Fruit fly (Drosophila melanogaster) whole organism, embryonic: ENCODE results near the gene Gorab.

Experiments used
- Atf3 ChIP-seq: fragments of 200-800 bp; sonication (Bioruptor generic); optimal IDR thresholded peaks from 3 replicates; lab custom pipeline; 2016; ENCODE audit warnings: missing biosample characterization, missing genetic modification characterization
- CG10543 ChIP-seq: fragments of 200-800 bp; sonication (Bioruptor generic); optimal IDR thresholded peaks from 3 replicates; lab custom pipeline; 2017; ENCODE audit warnings: missing biosample characterization, mild to moderate bottlenecking, missing genetic modification characterization, moderate library complexity
- CG11696 ChIP-seq: fragments of 200-800 bp; sonication (Bioruptor generic); IDR thresholded peaks from 2 replicates; pipeline ENCODE4 v1.3.6; 2022; ENCODE audit warnings: missing biosample characterization, missing genetic modification characterization
- CG13624 ChIP-seq: fragments of 200-800 bp; sonication (Bioruptor generic); optimal IDR thresholded peaks from 2 replicates; lab custom pipeline; 2016; ENCODE audit warnings: missing biosample characterization, missing genetic modification characterization
- CG1832 ChIP-seq: fragments of 200-800 bp; sonication (Bioruptor generic); optimal IDR thresholded peaks from 2 replicates; lab custom pipeline; 2017; ENCODE audit warnings: missing biosample characterization, mild to moderate bottlenecking, missing genetic modification characterization, inconsistent platforms
- CG18599 ChIP-seq: fragments of 200-800 bp; sonication (Bioruptor generic); optimal IDR thresholded peaks from 3 replicates; lab custom pipeline; 2017; ENCODE audit warnings: missing biosample characterization, missing genetic modification characterization, mild to moderate bottlenecking, moderate library complexity, missing genetic modification reagents
- CG2202 ChIP-seq: fragments of 200-800 bp; sonication (Bioruptor generic); optimal IDR thresholded peaks from 2 replicates; lab custom pipeline; 2018; ENCODE audit warnings: missing biosample characterization, mild to moderate bottlenecking, missing genetic modification characterization
- CG3065 ChIP-seq: fragments of 200-800 bp; sonication (Bioruptor generic); optimal IDR thresholded peaks from 2 replicates; lab custom pipeline; 2016; ENCODE audit warnings: missing biosample characterization, missing genetic modification characterization
- CG31388 ChIP-seq: fragments of 200-800 bp; sonication (Bioruptor generic); optimal IDR thresholded peaks from 2 replicates; lab custom pipeline; 2016; ENCODE audit warnings: missing biosample characterization, missing genetic modification characterization
- CG32532 ChIP-seq: fragments of 200-800 bp; sonication (Bioruptor generic); IDR thresholded peaks from 2 replicates; pipeline ENCODE4 v1.3.6; 2022; ENCODE audit warnings: missing biosample characterization, missing genetic modification characterization
- CG33213 ChIP-seq: fragments of 200-800 bp; sonication (Bioruptor generic); optimal IDR thresholded peaks from 3 replicates; lab custom pipeline; 2016; ENCODE audit warnings: missing biosample characterization, missing genetic modification characterization
- CG42726 ChIP-seq: fragments of 200-800 bp; sonication (Bioruptor generic); IDR thresholded peaks from 2 replicates; pipeline ENCODE4 v1.3.6; 2022; ENCODE audit warnings: missing biosample characterization, missing genetic modification characterization; ENCODE audit not compliant: partially characterized antibody
- CG4854 ChIP-seq: fragments of 200-800 bp; sonication (Bioruptor generic); optimal IDR thresholded peaks from 2 replicates; lab custom pipeline; 2016; ENCODE audit warnings: missing biosample characterization, missing genetic modification characterization, inconsistent platforms
- CG5180 ChIP-seq: fragments of 200-800 bp; sonication (Bioruptor generic); optimal IDR thresholded peaks from 3 replicates; lab custom pipeline; 2017; ENCODE audit warnings: missing biosample characterization, missing genetic modification characterization, mild to moderate bottlenecking, moderate library complexity, missing genetic modification reagents
- CG7271 ChIP-seq: fragments of 200-800 bp; sonication (Bioruptor generic); optimal IDR thresholded peaks from 2 replicates; lab custom pipeline; 2018; ENCODE audit warnings: missing biosample characterization, mild to moderate bottlenecking, missing genetic modification characterization, moderate library complexity
- CG8290 ChIP-seq, 3 experiments: fragments of 200-800 bp; sonication (Bioruptor generic); optimal IDR thresholded peaks; 2 replicates each; lab custom pipeline; 2016 to 2019; ENCODE audit warnings: missing biosample characterization in 3 of 3, missing genetic modification characterization in 3 of 3, mild to moderate bottlenecking in 2 of 3, moderate library complexity in 1 of 3
- CG8478 ChIP-seq: fragments of >200 bp; optimal IDR thresholded peaks from 2 replicates; lab custom pipeline; 2018
- CG9609 ChIP-seq: fragments of 200-800 bp; sonication (Bioruptor generic); optimal IDR thresholded peaks from 3 replicates; lab custom pipeline; 2016; ENCODE audit warnings: missing biosample characterization, missing genetic modification characterization
- Doc2 ChIP-seq: fragments of 200-800 bp; sonication (Bioruptor generic); IDR thresholded peaks from 2 replicates; pipeline ENCODE4 v1.3.6; 2022; ENCODE audit warnings: missing biosample characterization, missing genetic modification characterization
- GATAe ChIP-seq: fragments of 200-800 bp; sonication (Bioruptor generic); conservative IDR thresholded peaks from 2 replicates; pipeline ENCODE4 v1.3.6; 2022; ENCODE audit warnings: missing biosample characterization, missing genetic modification characterization
- Hand ChIP-seq: fragments of 200-800 bp; sonication (Bioruptor generic); optimal IDR thresholded peaks from 2 replicates; lab custom pipeline; 2017; ENCODE audit warnings: mild to moderate bottlenecking, missing biosample characterization, missing genetic modification reagents, missing genetic modification characterization
- Hr3 ChIP-seq: fragments of 200-800 bp; sonication (Bioruptor generic); optimal IDR thresholded peaks from 3 replicates; lab custom pipeline; 2016; ENCODE audit warnings: missing biosample characterization, missing genetic modification characterization
- Jarid2 ChIP-seq: fragments of 200-800 bp; sonication (Bioruptor generic); optimal IDR thresholded peaks from 3 replicates; lab custom pipeline; 2017; ENCODE audit warnings: mild to moderate bottlenecking, missing biosample characterization, missing genetic modification reagents, missing genetic modification characterization
- Lhr ChIP-seq: fragments of 200-800 bp; sonication (Bioruptor generic); optimal IDR thresholded peaks from 3 replicates; lab custom pipeline; 2017; ENCODE audit warnings: mild to moderate bottlenecking, missing biosample characterization, missing genetic modification reagents, missing genetic modification characterization
- Mes4 ChIP-seq: fragments of 200-800 bp; sonication (Bioruptor generic); optimal IDR thresholded peaks from 2 replicates; lab custom pipeline; 2016; ENCODE audit warnings: missing biosample characterization, missing genetic modification characterization
- NC2β ChIP-seq: fragments of 200-800 bp; sonication (Bioruptor generic); optimal IDR thresholded peaks from 2 replicates; lab custom pipeline; 2016; ENCODE audit warnings: missing biosample characterization, missing genetic modification characterization
- Ravus ChIP-seq: fragments of 200-800 bp; sonication (Bioruptor generic); IDR thresholded peaks from 2 replicates; pipeline ENCODE4 v1.3.6; 2022; ENCODE audit warnings: missing biosample characterization, missing genetic modification characterization
- Trl ChIP-seq, 3 experiments: fragments of >200 bp in 2 of 3; fragments of 200-800 bp in 1 of 3; sonication (Bioruptor generic) in 1 of 3; optimal IDR thresholded peaks; 2 replicates in 1 of 3; 3 replicates in 2 of 3; lab custom pipeline; 2016 to 2017; ENCODE audit warnings: missing biosample characterization in 1 of 3, missing genetic modification characterization in 1 of 3
- YL-1 ChIP-seq: fragments of 200-800 bp; sonication (Bioruptor generic); optimal IDR thresholded peaks from 3 replicates; lab custom pipeline; 2017; ENCODE audit warnings: missing biosample characterization, mild to moderate bottlenecking, missing genetic modification characterization
- cato ChIP-seq: fragments of 200-800 bp; sonication (Bioruptor generic); optimal IDR thresholded peaks from 2 replicates; lab custom pipeline; 2016; ENCODE audit warnings: missing biosample characterization, missing genetic modification characterization, borderline replicate concordance
- cg ChIP-seq: fragments of 200-800 bp; sonication (Bioruptor generic); optimal IDR thresholded peaks from 3 replicates; lab custom pipeline; 2019; ENCODE audit warnings: missing biosample characterization, mild to moderate bottlenecking, missing genetic modification characterization, moderate library complexity
- chn ChIP-seq: fragments of 200-800 bp; sonication (Bioruptor generic); optimal IDR thresholded peaks from 2 replicates; lab custom pipeline; 2016; ENCODE audit warnings: missing biosample characterization, missing genetic modification characterization
- crol ChIP-seq: fragments of 200-800 bp; sonication (Bioruptor generic); IDR thresholded peaks from 2 replicates; pipeline ENCODE4 v1.3.6; 2022; ENCODE audit warnings: missing biosample characterization, missing genetic modification characterization
- dmrt99B ChIP-seq: fragments of 200-800 bp; sonication (Bioruptor generic); optimal IDR thresholded peaks from 2 replicates; lab custom pipeline; 2018; ENCODE audit warnings: missing biosample characterization, mild to moderate bottlenecking, missing genetic modification characterization, moderate library complexity
- exex ChIP-seq: fragments of 200-800 bp; sonication (Bioruptor generic); optimal IDR thresholded peaks from 4 replicates; lab custom pipeline; 2018; ENCODE audit warnings: missing biosample characterization, mild to moderate bottlenecking, missing genetic modification characterization, moderate library complexity
- fd102C ChIP-seq: fragments of 200-800 bp; sonication (Bioruptor generic); optimal IDR thresholded peaks from 2 replicates; lab custom pipeline; 2018; ENCODE audit warnings: missing biosample characterization, mild to moderate bottlenecking, missing genetic modification characterization, moderate library complexity
- fd3F ChIP-seq: fragments of 200-800 bp; sonication (Bioruptor generic); optimal IDR thresholded peaks from 2 replicates; lab custom pipeline; 2018; ENCODE audit warnings: missing biosample characterization, mild to moderate bottlenecking, missing genetic modification characterization, moderate library complexity
- hbn ChIP-seq: fragments of 200-800 bp; sonication (Bioruptor generic); IDR thresholded peaks from 2 replicates; pipeline ENCODE4 v1.3.6; 2022; ENCODE audit warnings: missing biosample characterization, missing genetic modification characterization; ENCODE audit not compliant: partially characterized antibody
- jing ChIP-seq: fragments of 200-800 bp; sonication (Bioruptor generic); optimal IDR thresholded peaks from 2 replicates; lab custom pipeline; 2018; ENCODE audit warnings: missing biosample characterization, mild to moderate bottlenecking, missing genetic modification characterization
- lmd ChIP-seq: fragments of 200-800 bp; sonication (Bioruptor generic); IDR thresholded peaks from 2 replicates; pipeline ENCODE4 v1.3.6; 2022; ENCODE audit warnings: missing biosample characterization, missing genetic modification characterization
- lola ChIP-seq, 3 experiments: fragments of >200 bp in 2 of 3; fragments of 200-800 bp in 1 of 3; sonication (Bioruptor generic) in 1 of 3; optimal IDR thresholded peaks; 2 replicates each; lab custom pipeline; 2017 to 2019; ENCODE audit warnings: missing biosample characterization in 3 of 3, missing genetic modification characterization in 3 of 3, mild to moderate bottlenecking in 1 of 3, moderate library complexity in 1 of 3
- nerfin-1 ChIP-seq: fragments of 200-800 bp; sonication (Bioruptor generic); optimal IDR thresholded peaks from 3 replicates; lab custom pipeline; 2019; ENCODE audit warnings: missing biosample characterization, mild to moderate bottlenecking, missing genetic modification characterization, moderate library complexity
- nom ChIP-seq: fragments of 200-800 bp; sonication (Bioruptor generic); optimal IDR thresholded peaks from 2 replicates; lab custom pipeline; 2017; ENCODE audit warnings: missing biosample characterization, missing genetic modification characterization, mild to moderate bottlenecking, moderate library complexity, missing genetic modification reagents
- odd ChIP-seq: fragments of 200-800 bp; sonication (Bioruptor generic); optimal IDR thresholded peaks from 2 replicates; lab custom pipeline; 2017; ENCODE audit warnings: missing biosample characterization, mild to moderate bottlenecking, missing genetic modification characterization
- onecut ChIP-seq: fragments of 200-800 bp; sonication (Bioruptor generic); IDR thresholded peaks from 2 replicates; pipeline ENCODE4 v1.3.6; 2022; ENCODE audit warnings: missing biosample characterization, missing genetic modification characterization
- stwl ChIP-seq: fragments of 200-800 bp; sonication (Bioruptor generic); optimal IDR thresholded peaks from 3 replicates; lab custom pipeline; 2018; ENCODE audit warnings: missing biosample characterization, mild to moderate bottlenecking, missing genetic modification characterization, moderate library complexity
- zen2 ChIP-seq: fragments of 200-800 bp; sonication (Bioruptor generic); IDR thresholded peaks from 3 replicates; pipeline ENCODE4 v1.3.6; 2022; ENCODE audit warnings: missing biosample characterization, missing genetic modification characterization; ENCODE audit not compliant: partially characterized antibody

Gene Gorab

DNA sequence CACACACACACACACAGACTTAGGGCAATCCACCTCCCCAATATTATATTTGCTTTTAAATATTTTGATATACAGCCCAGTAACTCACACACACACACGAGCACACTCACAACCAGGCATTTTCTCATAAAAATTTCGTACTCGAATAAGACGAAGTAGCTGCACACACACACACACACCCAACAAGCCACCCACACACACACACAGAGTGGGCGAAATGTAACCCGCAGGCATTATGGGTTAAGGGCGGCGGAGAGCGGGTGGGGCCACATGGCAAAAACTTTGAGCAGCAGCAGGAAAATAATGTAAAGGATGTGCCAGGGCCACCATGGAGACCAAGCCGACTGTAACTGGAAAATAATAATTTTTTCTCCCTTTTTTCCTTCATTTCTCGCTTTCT, 13.0 kb upstream of the Gorab start (continued):
- TF ChIP-seq CG10543 (GFP tag; lab: Kevin White, UChicago) (peak; percentile 9), CG7271 (tag; lab: Kevin White, UChicago) (no peak), cg (peak; percentile 37), CG1832 (GFP tag; lab: Kevin White, UChicago) (no peak), Hr3 (no peak), GATAe (no peak), Doc2 (GFP tag; lab: Robert Waterston, UW) (no peak), odd (no peak), CG31388 (GFP tag; lab: Kevin White, UChicago) (no peak), lola (GFP tag; optimal IDR thresholded peaks at IDR 0.05; lab: Kevin White, UChicago) (no peak), YL-1 (GFP tag; lab: Kevin White, UChicago) (no peak), exex (tag; lab: Kevin White, UChicago) (no peak), Atf3 (GFP tag; lab: Kevin White, UChicago) (no peak), Hand (GFP tag; lab: Kevin White, UChicago) (no peak), CG33213 (GFP tag; lab: Kevin White, UChicago) (no peak), CG8478 (lab: Kevin White, UChicago) (no peak), fd3F (GFP tag; lab: Kevin White, UChicago) (no peak)

DNA sequence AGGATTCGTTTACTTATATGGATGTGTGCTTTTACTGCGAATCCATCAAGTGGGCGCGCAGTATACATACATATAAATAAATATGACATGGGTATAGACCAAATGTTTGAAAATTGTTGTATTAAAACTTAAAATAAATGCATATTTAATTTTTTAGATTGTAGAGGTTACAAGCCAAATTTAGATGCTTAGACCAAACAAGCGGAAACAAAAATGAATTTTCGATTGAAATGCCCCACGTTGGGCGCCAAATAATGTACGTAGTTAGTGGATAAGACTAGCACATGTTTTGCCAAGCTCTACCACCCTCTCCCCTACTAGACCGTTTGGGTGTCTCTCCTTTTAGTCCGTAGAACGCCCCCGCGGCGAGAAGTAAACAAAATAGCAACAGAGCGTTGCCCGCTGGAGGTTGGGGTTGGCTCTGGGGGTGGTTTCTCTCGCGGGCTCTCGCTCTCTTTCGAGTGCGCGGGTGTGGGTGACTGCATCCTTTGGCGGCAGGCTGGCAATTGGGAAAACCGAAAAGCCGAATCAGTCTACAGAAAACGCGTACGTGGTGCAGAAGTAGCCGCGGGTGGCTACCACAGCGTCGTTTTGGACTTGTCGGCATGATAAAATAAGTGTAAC, 10.3 kb upstream of the Gorab start, which contains the start of gene CG18265:
CG18265 (plus strand) TSS at position 530 of the 624 bp plus-strand sequence.
- no peak for TF ChIP-seq CG2202 (tag; lab: Kevin White, UChicago)
- 0 out of 2 replicates have a peak, but pooled peaks have one; percentile 30 for TF ChIP-seq CG42726
- 0 out of 2 replicates have a peak, but pooled peaks have one; percentile 30 for TF ChIP-seq crol (GFP tag; lab: Robert Waterston, UW)
- no peak for TF ChIP-seq CG3065
- peak; percentile 49 for TF ChIP-seq nerfin-1 (tag; lab: Kevin White, UChicago)
- TF ChIP-seq stwl (tag; lab: Kevin White, UChicago) = no peak
- no peak for TF ChIP-seq CG11696
- no peak for TF ChIP-seq Mes4 (GFP tag; lab: Kevin White, UChicago)
- TF ChIP-seq CG5180 (GFP tag; lab: Kevin White, UChicago) = peak; percentile 11
- TF ChIP-seq CG31388 (GFP tag; lab: Kevin White, UChicago) = no peak
- TF ChIP-seq chn (GFP tag; lab: Kevin White, UChicago) = no peak
- no peak for TF ChIP-seq Lhr (GFP tag; lab: Kevin White, UChicago)
- 0 out of 3 replicates have a peak, but pooled peaks have one; percentile 22 for TF ChIP-seq zen2 (GFP tag; lab: Robert Waterston, UW)
- no peak for TF ChIP-seq NC2β (GFP tag; lab: Kevin White, UChicago)
- no peak for TF ChIP-seq CG9609 (GFP tag; lab: Kevin White, UChicago)
- no peak for TF ChIP-seq fd102C (GFP tag; lab: Kevin White, UChicago)
- no peak for TF ChIP-seq lmd (GFP tag; lab: Robert Waterston, UW)
- TF ChIP-seq CG8478 (lab: Kevin White, UChicago) = no peak
- TF ChIP-seq CG32532 (GFP tag; lab: Robert Waterston, UW) = 0 out of 2 replicates have a peak, but pooled peaks have one; percentile 25
- no peak for TF ChIP-seq CG8290 (GFP tag; optimal IDR thresholded peaks at IDR 0.05; lab: Kevin White, UChicago)
- peak in 1 of 2 experiments; percentile 5 for TF ChIP-seq CG8290 (tag; optimal IDR thresholded peaks at IDR 0.05; lab: Kevin White, UChicago)
- TF ChIP-seq dmrt99B (tag; lab: Kevin White, UChicago) = no peak
- TF ChIP-seq hbn (GFP tag; lab: Robert Waterston, UW) = no peak
- peak; percentile 55 for TF ChIP-seq CG18599 (GFP tag; lab: Kevin White, UChicago)
- 0 out of 2 replicates have a peak, but pooled peaks have one; percentile 5 for TF ChIP-seq onecut
- TF ChIP-seq Ravus (GFP tag; lab: Robert Waterston, UW) = no peak
- TF ChIP-seq CG4854 (GFP tag; lab: Kevin White, UChicago) = no peak
- TF ChIP-seq Trl (optimal IDR thresholded peaks at IDR 0.05; lab: Kevin White, UChicago) = peak; percentile 36 to 52
- TF ChIP-seq Trl (GFP tag; optimal IDR thresholded peaks at IDR 0.05; lab: Kevin White, UChicago) = no peak
- TF ChIP-seq cato (GFP tag; lab: Kevin White, UChicago) = no peak
- no peak for TF ChIP-seq jing (GFP tag; lab: Kevin White, UChicago)
- no peak for TF ChIP-seq nom (GFP tag; lab: Kevin White, UChicago)
- TF ChIP-seq CG13624 = no peak
- TF ChIP-seq Jarid2 (GFP tag; lab: Kevin White, UChicago) = peak; percentile 38
